ENCODE assay signal across 1 fruit fly cellular context in genomic region chr3L:15226608-15227007, dm6.
TF ChIP-seq lines count a peak whose summit lies in the region.

No protein-coding gene starts in this region.

TF ChIP-seq in whole organism, embryonic, 481 proteins besides CTCF, POLR2A, EP300 and RAD21 (continued from another document):
- TF ChIP-seq CG6791 (GFP tag; IDR thresholded peaks at IDR 0.05; lab: Robert Waterston, UW; ENCODE audit: partially characterized antibody) (no peak), odd (GFP tag; optimal IDR thresholded peaks at IDR 0.05; lab: Kevin White, UChicago) (no peak), prd (optimal IDR thresholded peaks at IDR 0.05; lab: Kevin White, UChicago) (no peak), prd (GFP tag; IDR thresholded peaks at IDR 0.05; lab: Robert Waterston, UW) (no peak), Hr39 (optimal IDR thresholded peaks at IDR 0.05; lab: Kevin White, UChicago) (no peak), gsb (GFP tag; IDR thresholded peaks at IDR 0.05; lab: Robert Waterston, UW) (0 out of 2 replicates have a peak, but pooled peaks have one; percentile 30), gsb-n (tag; optimal IDR thresholded peaks at IDR 0.05; lab: Kevin White, UChicago) (no peak), luna (GFP tag; optimal IDR thresholded peaks at IDR 0.05; lab: Kevin White, UChicago) (no peak), H15 (GFP tag; IDR thresholded peaks at IDR 0.05; lab: Robert Waterston, UW) (0 out of 3 replicates have a peak, but pooled peaks have one; percentile 7)
